Worm (Caenorhabditis elegans) whole organism, mixed stage, embryonic: Measurements from ENCODE around the gene sea-2.

Source experiments
- ceh-83 ChIP-seq: fragments of 200-800 bp; sonication (Bioruptor generic); optimal IDR thresholded peaks from 2 replicates; lab custom pipeline; 2018; ENCODE audit warnings: mild to moderate bottlenecking, missing genetic modification characterization, missing compliant biosample characterization
- mep-1 ChIP-seq: fragments of 150-350 bp; optimal IDR thresholded peaks from 2 replicates; lab custom pipeline; 2017; ENCODE audit warnings: missing biosample characterization, missing genetic modification reagents, missing genetic modification characterization, inconsistent platforms
- nhr-237 ChIP-seq: fragments of 150-350 bp; optimal IDR thresholded peaks from 2 replicates; lab custom pipeline; 2014; ENCODE audit warnings: missing biosample characterization, missing genetic modification characterization
- snpc-4 ChIP-seq: fragments of 150-350 bp; optimal IDR thresholded peaks from 2 replicates; lab custom pipeline; 2014; ENCODE audit warnings: missing biosample characterization, missing genetic modification characterization
- sptf-1 ChIP-seq: sonication (generic microtip); optimal IDR thresholded peaks from 2 replicates; lab custom pipeline; 2017; ENCODE audit warnings: mild to moderate bottlenecking, missing genetic modification characterization, moderate library complexity, missing compliant biosample characterization
- unc-62 ChIP-seq: fragments of 150-350 bp; optimal IDR thresholded peaks from 2 replicates; lab custom pipeline; 2014; ENCODE audit warnings: missing biosample characterization, missing genetic modification reagents, missing genetic modification characterization
- zip-8 ChIP-seq: fragments of 150-350 bp; optimal IDR thresholded peaks from 2 replicates; lab custom pipeline; 2014; ENCODE audit warnings: missing biosample characterization, missing genetic modification characterization

DNA sequence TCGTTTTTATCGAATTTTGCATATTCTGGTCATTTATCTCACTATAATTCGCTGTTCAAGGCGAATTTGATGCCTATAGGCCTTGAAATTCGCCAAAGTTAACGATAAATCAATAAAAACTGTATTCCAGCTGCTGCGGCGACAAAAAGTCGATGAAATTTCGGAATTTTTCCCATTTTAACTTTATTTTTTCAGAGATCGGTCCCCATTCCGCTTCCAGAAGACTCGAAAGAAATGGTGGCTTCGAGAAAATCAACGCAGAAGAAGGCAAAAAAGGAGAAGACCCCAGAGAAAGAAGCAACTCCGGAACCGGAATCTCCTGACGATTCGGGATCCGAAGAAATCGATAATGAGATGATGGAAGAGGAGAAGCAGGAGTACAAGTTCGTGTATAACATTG is 15.1 kb upstream of the sea-2 start:
- TF ChIP-seq ceh-83 (GFP tag; lab: Kevin White, UChicago) (no peak), snpc-4 (tag; lab: Kevin White, UChicago) (no peak), nhr-237 (tag; lab: Kevin White, UChicago) (no peak), sptf-1 (tag; lab: Kevin White, UChicago) (no peak), zip-8 (tag; lab: Kevin White, UChicago) (no peak), unc-62 (GFP tag; lab: Kevin White, UChicago) (no peak), mep-1 (tag; lab: Kevin White, UChicago) (no peak)
